Worm (Caenorhabditis elegans): Measurements from ENCODE around the gene dnj-5.

dnj-5 gene

ce11 chrII:6807162-6807561 lies 50.9 kb downstream of the dnj-5 start, which contains the start of gene F31E8.5:
F31E8.5 (minus strand) TSS chrII:6807262.
- TF ChIP-seq Y116A8C.19 (tag; optimal IDR thresholded peaks at IDR 0.05; ENCODE audit: borderline replicate concordance) (no peak), ceh-82 (tag; optimal IDR thresholded peaks at IDR 0.05) (no peak), egl-27 (tag; optimal IDR thresholded peaks at IDR 0.05) (no peak), dpl-1 (GFP tag; optimal IDR thresholded peaks at IDR 0.05) (no peak), tbx-2 (tag; optimal IDR thresholded peaks at IDR 0.05) (no peak), rnt-1 (tag; optimal IDR thresholded peaks at IDR 0.05) (no peak), skn-1 (tag; optimal IDR thresholded peaks at IDR 0.05) (no peak), aha-1 (tag; optimal IDR thresholded peaks at IDR 0.05) (no peak), ces-1 (GFP tag; optimal IDR thresholded peaks at IDR 0.05) (no peak), C16A3.4 (tag; optimal IDR thresholded peaks at IDR 0.05) (no peak), snpc-4 (tag; optimal IDR thresholded peaks at IDR 0.05) (no peak), irx-1 (tag; optimal IDR thresholded peaks at IDR 0.05) (no peak), nhr-11 (tag; optimal IDR thresholded peaks at IDR 0.05) (no peak), grh-1 (GFP tag; IDR thresholded peaks at IDR 0.05) (no peak), elt-3 (tag; optimal IDR thresholded peaks at IDR 0.05) (no peak), C34B4.2 (tag; optimal IDR thresholded peaks at IDR 0.05) (no peak)
